Worm (Caenorhabditis elegans) whole organism, L2 larva: ENCODE measurements around the gene srx-74.

Experiments used
- C34F6.9 ChIP-seq: fragments of 150-350 bp; optimal IDR thresholded peaks from 2 replicates; lab custom pipeline; 2014; ENCODE audit warnings: missing biosample characterization, missing genetic modification characterization
- F13H6.1 ChIP-seq: sonication (generic microtip); optimal IDR thresholded peaks from 2 replicates; lab custom pipeline; 2016; ENCODE audit warnings: missing genetic modification characterization, missing compliant biosample characterization
- Y55F3AM.14 ChIP-seq: fragments of 200-800 bp; sonication (Bioruptor generic); optimal IDR thresholded peaks from 2 replicates; lab custom pipeline; 2018; ENCODE audit warnings: mild to moderate bottlenecking, missing genetic modification characterization, missing compliant biosample characterization
- ZK546.5 ChIP-seq: sonication (generic microtip); optimal IDR thresholded peaks from 2 replicates; lab custom pipeline; 2017; ENCODE audit warnings: missing biosample characterization, missing genetic modification characterization
- alr-1 ChIP-seq: fragments of 150-350 bp; optimal IDR thresholded peaks from 2 replicates; lab custom pipeline; 2014; ENCODE audit warnings: missing biosample characterization, missing genetic modification characterization
- aly-2 ChIP-seq: fragments of 150-350 bp; optimal IDR thresholded peaks from 2 replicates; lab custom pipeline; 2014; ENCODE audit warnings: missing biosample characterization, missing genetic modification characterization
- ama-1 ChIP-seq: fragments of 150-350 bp; optimal IDR thresholded peaks from 2 replicates; lab custom pipeline; 2018; ENCODE audit warnings: inconsistent platforms
- ceh-16 ChIP-seq: fragments of 150-350 bp; optimal IDR thresholded peaks from 2 replicates; lab custom pipeline; 2014; ENCODE audit warnings: missing biosample characterization, missing genetic modification characterization
- crh-2 ChIP-seq: sonication (generic microtip); optimal IDR thresholded peaks from 2 replicates; lab custom pipeline; 2017; ENCODE audit warnings: missing biosample characterization, missing genetic modification characterization
- elt-1 ChIP-seq: fragments of 150-350 bp; optimal IDR thresholded peaks from 2 replicates; lab custom pipeline; 2014; ENCODE audit warnings: missing biosample characterization, missing genetic modification characterization
- elt-3 ChIP-seq: sonication (generic microtip); optimal IDR thresholded peaks from 2 replicates; lab custom pipeline; 2017; ENCODE audit warnings: missing biosample characterization, missing genetic modification characterization
- fos-1 ChIP-seq: fragments of 150-350 bp; optimal IDR thresholded peaks from 2 replicates; lab custom pipeline; 2014; ENCODE audit warnings: missing biosample characterization, missing genetic modification characterization
- gmeb-1 ChIP-seq: fragments of 150-350 bp; optimal IDR thresholded peaks from 2 replicates; lab custom pipeline; 2014; ENCODE audit warnings: missing biosample characterization, missing genetic modification characterization
- lin-11 ChIP-seq: fragments of 150-350 bp; sonication (generic microtip); optimal IDR thresholded peaks from 2 replicates; lab custom pipeline; 2014; ENCODE audit warnings: missing biosample characterization, missing genetic modification characterization, inconsistent platforms, mixed read lengths
- lin-39 ChIP-seq: fragments of 150-350 bp; optimal IDR thresholded peaks from 2 replicates; lab custom pipeline; 2014; ENCODE audit warnings: missing biosample characterization, missing genetic modification reagents, missing genetic modification characterization
- lsy-2 ChIP-seq, 2 experiments: fragments of 150-350 bp in 1 of 2; sonication (generic microtip) in 1 of 2; optimal IDR thresholded peaks; 2 replicates each; lab custom pipeline; 2014 to 2017; ENCODE audit warnings: missing biosample characterization in 2 of 2, missing genetic modification characterization in 2 of 2
- mab-5 ChIP-seq: fragments of 150-350 bp; optimal IDR thresholded peaks from 2 replicates; lab custom pipeline; 2014; ENCODE audit warnings: missing biosample characterization, missing genetic modification characterization
- mbf-1 ChIP-seq: sonication (generic microtip); optimal IDR thresholded peaks from 2 replicates; lab custom pipeline; 2017; ENCODE audit warnings: missing biosample characterization, missing genetic modification characterization
- nhr-10 ChIP-seq: sonication (generic microtip); optimal IDR thresholded peaks from 2 replicates; lab custom pipeline; 2017; ENCODE audit warnings: missing biosample characterization, missing genetic modification characterization
- nhr-11 ChIP-seq: fragments of 150-350 bp; optimal IDR thresholded peaks from 2 replicates; lab custom pipeline; 2014; ENCODE audit warnings: missing biosample characterization, missing genetic modification characterization
- nhr-12 ChIP-seq: fragments of 150-350 bp; optimal IDR thresholded peaks from 2 replicates; lab custom pipeline; 2014; ENCODE audit warnings: missing biosample characterization, missing genetic modification characterization
- nhr-129 ChIP-seq: fragments of 150-350 bp; optimal IDR thresholded peaks from 2 replicates; lab custom pipeline; 2014; ENCODE audit warnings: missing biosample characterization, missing genetic modification characterization
- nhr-21 ChIP-seq: fragments of 150-350 bp; optimal IDR thresholded peaks from 2 replicates; lab custom pipeline; 2014; ENCODE audit warnings: missing biosample characterization, missing genetic modification characterization
- nhr-23 ChIP-seq: fragments of 150-350 bp; optimal IDR thresholded peaks from 2 replicates; lab custom pipeline; 2014; ENCODE audit warnings: missing biosample characterization, missing genetic modification reagents, missing genetic modification characterization
- nhr-237 ChIP-seq: fragments of 150-350 bp; optimal IDR thresholded peaks from 2 replicates; lab custom pipeline; 2014; ENCODE audit warnings: missing biosample characterization, missing genetic modification characterization
- nhr-25 ChIP-seq: fragments of 150-350 bp; sonication (generic microtip); optimal IDR thresholded peaks from 3 replicates; lab custom pipeline; 2014; ENCODE audit warnings: missing biosample characterization, missing genetic modification characterization
- nhr-6 ChIP-seq: fragments of 150-350 bp; optimal IDR thresholded peaks from 2 replicates; lab custom pipeline; 2014; ENCODE audit warnings: missing biosample characterization, missing genetic modification characterization
- nhr-77 ChIP-seq: fragments of 150-350 bp; optimal IDR thresholded peaks from 2 replicates; lab custom pipeline; 2014; ENCODE audit warnings: missing biosample characterization, missing genetic modification characterization
- peb-1 ChIP-seq: fragments of 150-350 bp; optimal IDR thresholded peaks from 2 replicates; lab custom pipeline; 2014; ENCODE audit warnings: missing biosample characterization, missing genetic modification characterization
- sem-4 ChIP-seq: fragments of 150-350 bp; optimal IDR thresholded peaks from 2 replicates; lab custom pipeline; 2014; ENCODE audit warnings: missing biosample characterization, missing genetic modification reagents, missing genetic modification characterization
- skn-1 ChIP-seq: sonication (generic microtip); optimal IDR thresholded peaks from 2 replicates; lab custom pipeline; 2017; ENCODE audit warnings: missing biosample characterization, missing genetic modification characterization
- sma-3 ChIP-seq: sonication (generic microtip); optimal IDR thresholded peaks from 2 replicates; lab custom pipeline; 2016; ENCODE audit warnings: missing genetic modification reagents, missing genetic modification characterization, missing compliant biosample characterization
- sma-9 ChIP-seq, 2 experiments: fragments of 150-350 bp in 1 of 2; sonication (generic microtip) in 1 of 2; optimal IDR thresholded peaks; 2 replicates each; lab custom pipeline; 2014 to 2016; ENCODE audit warnings: missing genetic modification characterization in 2 of 2, mild to moderate bottlenecking in 1 of 2, missing biosample characterization in 1 of 2, missing compliant biosample characterization in 1 of 2, missing genetic modification reagents in 1 of 2, moderate library complexity in 1 of 2
- snpc-4 ChIP-seq: fragments of 150-350 bp; optimal IDR thresholded peaks from 2 replicates; lab custom pipeline; 2014; ENCODE audit warnings: missing biosample characterization, missing genetic modification characterization
- unc-39 ChIP-seq: fragments of 150-350 bp; optimal IDR thresholded peaks from 2 replicates; lab custom pipeline; 2014; ENCODE audit warnings: missing biosample characterization, missing genetic modification characterization
- unc-55 ChIP-seq: fragments of 150-350 bp; sonication (generic microtip); optimal IDR thresholded peaks from 3 replicates; lab custom pipeline; 2014; ENCODE audit warnings: missing biosample characterization, missing genetic modification reagents, missing genetic modification characterization
- unc-62 ChIP-seq: fragments of 150-350 bp; optimal IDR thresholded peaks from 2 replicates; lab custom pipeline; 2014; ENCODE audit warnings: missing biosample characterization, missing genetic modification reagents, missing genetic modification characterization
- zag-1 ChIP-seq: fragments of 150-350 bp; optimal IDR thresholded peaks from 2 replicates; lab custom pipeline; 2014; ENCODE audit warnings: missing biosample characterization, missing genetic modification characterization
- ztf-1 ChIP-seq: fragments of 200-800 bp; sonication (Bioruptor generic); conservative IDR thresholded peaks from 2 replicates; pipeline ENCODE4 v1.3.6; 2022; ENCODE audit warnings: missing genetic modification characterization, missing compliant biosample characterization
- ztf-11 ChIP-seq: sonication (generic microtip); optimal IDR thresholded peaks from 2 replicates; lab custom pipeline; 2017; ENCODE audit warnings: missing biosample characterization, missing genetic modification characterization
- ztf-4 ChIP-seq: fragments of 150-350 bp; optimal IDR thresholded peaks from 2 replicates; lab custom pipeline; 2014; ENCODE audit warnings: missing biosample characterization, missing genetic modification characterization

srx-74 gene

ce11 chrV:4662400-4662799 lies at the start of gene srx-74:
srx-74 (minus strand) TSS chrV:4662500.
- no peak for TF ChIP-seq lin-39
- TF ChIP-seq elt-1 (tag; lab: Kevin White, UChicago) = no peak
- TF ChIP-seq gmeb-1 (tag; lab: Kevin White, UChicago) = no peak
- no peak for TF ChIP-seq nhr-129 (tag; lab: Kevin White, UChicago)
- TF ChIP-seq lin-11 = no peak
- TF ChIP-seq unc-55 = no peak
- TF ChIP-seq elt-3 = no peak
- TF ChIP-seq sem-4 (tag; lab: Kevin White, UChicago) = no peak
- no peak for TF ChIP-seq nhr-77 (tag; lab: Kevin White, UChicago)
- no peak for TF ChIP-seq fos-1 (tag; lab: Kevin White, UChicago)
- no peak for TF ChIP-seq nhr-25 (tag; lab: Kevin White, UChicago)
- no peak for TF ChIP-seq crh-2
- no peak for TF ChIP-seq nhr-10 (tag; lab: Kevin White, UChicago)
- TF ChIP-seq skn-1 (tag; lab: Kevin White, UChicago) = no peak
- TF ChIP-seq nhr-23 (tag; lab: Kevin White, UChicago) = no peak

DNA sequence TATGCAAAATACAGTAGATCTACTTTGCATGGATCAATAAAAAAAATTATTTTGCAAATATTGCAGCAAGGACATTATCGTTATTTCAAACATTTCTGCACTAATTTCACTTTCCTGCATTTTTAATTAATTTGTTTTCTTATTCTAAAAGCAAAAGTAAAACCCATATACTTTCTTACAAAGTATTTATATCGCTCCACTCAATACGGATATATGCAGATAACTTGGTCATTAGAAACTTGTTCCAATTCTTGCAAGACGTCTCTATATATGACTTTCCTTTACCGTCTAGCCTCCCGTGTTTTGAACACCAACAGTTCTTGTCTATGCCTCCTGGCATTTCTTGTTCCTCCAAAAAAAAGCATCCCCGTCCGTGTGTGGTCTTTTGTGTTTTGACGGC lies 48.2 kb upstream of the srx-74 start, which contains the start of gene oac-24:
Gene oac-24, plus strand, starts transcription at position 301 of the 400 bp plus-strand sequence.
- TF ChIP-seq nhr-129 (tag; lab: Kevin White, UChicago) = no peak
- TF ChIP-seq elt-3 = no peak
- no peak for TF ChIP-seq snpc-4
- no peak for TF ChIP-seq crh-2
- TF ChIP-seq nhr-77 (tag; lab: Kevin White, UChicago) = no peak
- TF ChIP-seq, all 48 proteins: peak for 0

ce11 chrV:4707646-4708045 lies 45.3 kb upstream of the srx-74 start:
- TF ChIP-seq skn-1 (tag; lab: Kevin White, UChicago) (no peak), snpc-4 (no peak), unc-39 (tag; lab: Kevin White, UChicago) (no peak), aly-2 (tag; lab: Kevin White, UChicago) (no peak), mbf-1 (tag; lab: Kevin White, UChicago) (no peak), crh-2 (no peak)

DNA sequence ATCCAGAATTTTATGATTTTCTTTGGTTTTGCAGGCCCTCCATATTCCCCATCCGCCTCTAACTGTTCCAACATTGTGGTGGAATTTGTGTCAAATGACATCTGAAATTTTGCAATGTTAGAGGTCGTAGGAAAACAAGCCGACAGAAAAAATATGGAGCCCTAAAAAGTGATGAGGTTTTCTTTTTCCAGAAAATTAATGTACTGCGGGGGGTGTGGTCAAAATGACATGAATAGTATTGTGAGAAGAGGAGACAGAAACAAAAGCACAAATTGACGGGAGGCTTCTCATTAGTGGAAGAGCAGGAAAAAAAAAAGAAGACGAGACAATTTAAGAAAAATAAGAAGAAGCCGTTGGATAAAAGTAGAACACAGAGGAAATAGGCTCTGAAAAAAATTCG lies 37.9 kb upstream of the srx-74 start, which contains the start of gene ZC266.1:
Gene ZC266.1, minus strand, starts transcription at position 101 of the 400 bp plus-strand sequence.
- TF ChIP-seq unc-62 (GFP tag; lab: Kevin White, UChicago) (no peak), nhr-25 (tag; lab: Kevin White, UChicago) (no peak), ztf-11 (tag; lab: Kevin White, UChicago) (no peak), ztf-4 (tag; lab: Kevin White, UChicago) (no peak)
- TF ChIP-seq, all 48 proteins: peak for 0

- no peak for TF ChIP-seq peb-1 (tag; lab: Kevin White, UChicago)
- TF ChIP-seq mab-5 (tag; lab: Kevin White, UChicago) = no peak
Observed at ce11 chrV:4698675-4699074, 36.4 kb upstream of the srx-74 start.

DNA sequence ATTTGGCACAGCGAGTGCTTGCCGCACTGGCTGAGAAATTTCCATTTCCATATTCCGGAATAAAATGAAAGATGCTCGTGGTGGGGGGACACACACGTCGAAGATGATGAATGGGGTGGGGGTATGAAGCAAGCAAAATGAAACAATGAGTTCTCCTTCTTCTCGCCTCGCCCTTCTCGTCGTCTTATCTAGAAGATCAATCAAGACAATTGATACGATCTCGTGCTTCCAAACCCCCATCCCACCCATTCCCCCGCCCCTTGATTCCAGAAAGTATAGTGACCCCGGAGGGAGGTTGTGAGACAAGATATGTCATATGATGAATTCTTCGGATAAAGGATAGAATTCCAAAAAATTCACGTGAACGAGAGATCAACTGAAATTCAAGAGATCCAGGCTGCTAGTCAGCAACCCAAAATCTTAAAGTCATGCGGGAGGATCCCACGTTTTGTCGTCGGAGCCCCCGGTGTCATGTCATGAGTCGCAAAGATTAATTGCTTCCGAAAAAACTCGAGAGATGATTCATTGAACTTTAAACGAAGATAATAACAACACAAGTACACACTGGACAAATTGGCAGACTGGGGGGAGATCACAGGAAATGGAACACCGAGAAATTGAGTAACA lies 32.3 kb upstream of the srx-74 start:
- TF ChIP-seq nhr-129 (tag; lab: Kevin White, UChicago) (peak; percentile 29), ceh-16 (no peak), ZK546.5 (tag; lab: Kevin White, UChicago) (no peak), nhr-12 (tag; lab: Kevin White, UChicago) (no peak), snpc-4 (no peak), peb-1 (tag; lab: Kevin White, UChicago) (no peak), ama-1 (no peak), elt-3 (no peak), F13H6.1 (tag; lab: Kevin White, UChicago) (peak; percentile 33), nhr-25 (tag; lab: Kevin White, UChicago) (no peak), nhr-77 (tag; lab: Kevin White, UChicago) (no peak), gmeb-1 (tag; lab: Kevin White, UChicago) (no peak), ztf-1 (no peak), unc-55 (peak; percentile 26), sma-3 (no peak), sem-4 (tag; lab: Kevin White, UChicago) (no peak), ztf-4 (tag; lab: Kevin White, UChicago) (peak; percentile 6), nhr-237 (no peak), nhr-6 (tag; lab: Kevin White, UChicago) (no peak), elt-1 (tag; lab: Kevin White, UChicago) (peak; percentile 10), nhr-10 (tag; lab: Kevin White, UChicago) (no peak), Y55F3AM.14 (GFP tag; lab: Kevin White, UChicago) (peak; percentile 49), unc-62 (GFP tag; lab: Kevin White, UChicago) (no peak), lin-39 (no peak), alr-1 (tag; lab: Kevin White, UChicago) (no peak), nhr-21 (tag; lab: Kevin White, UChicago) (no peak), sma-9 (GFP tag; optimal IDR thresholded peaks at IDR 0.05; lab: Kevin White, UChicago) (no peak), sma-9 (tag; optimal IDR thresholded peaks at IDR 0.05; lab: Kevin White, UChicago) (no peak), lsy-2 (tag; optimal IDR thresholded peaks at IDR 0.05; lab: Kevin White, UChicago) (peak in 1 of 2 experiments; percentile 20), nhr-11 (tag; lab: Kevin White, UChicago) (no peak), zag-1 (tag; lab: Kevin White, UChicago) (no peak), C34F6.9 (tag; lab: Kevin White, UChicago) (peak; percentile 8)
